Worm (Caenorhabditis elegans): Measurements from ENCODE around the gene ZK1098.6.

DNA sequence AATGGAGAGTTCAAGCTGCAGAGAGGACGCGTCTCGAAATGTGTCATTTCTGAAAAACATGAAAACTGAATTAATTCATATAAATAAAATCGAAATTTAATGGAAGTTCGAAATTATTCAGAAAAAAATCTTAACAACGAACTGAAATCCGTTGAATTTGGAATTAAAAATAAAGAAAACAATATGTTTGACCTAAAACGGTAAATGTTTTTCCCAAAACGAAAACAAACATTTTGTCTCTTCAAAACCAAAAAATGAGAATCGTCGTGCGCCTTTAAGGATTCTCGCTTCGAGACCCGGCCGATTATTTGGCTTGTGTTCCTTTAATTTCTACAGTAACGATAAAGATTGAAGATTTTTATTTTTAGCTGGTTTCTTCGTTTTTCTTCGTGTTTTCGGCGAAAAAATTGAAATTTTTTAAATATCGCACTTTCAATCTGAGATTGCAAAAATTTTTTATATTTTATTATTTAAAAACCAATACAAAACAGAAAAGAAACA lies 32.5 kb downstream of the ZK1098.6 start, which contains the start of gene C48B4.7:
- no peak for TF ChIP-seq ceh-2 (tag; optimal IDR thresholded peaks at IDR 0.05)
- TF ChIP-seq nhr-11 (tag; optimal IDR thresholded peaks at IDR 0.05): no peak
- TF ChIP-seq ceh-31 (tag; optimal IDR thresholded peaks at IDR 0.05): no peak
- TF ChIP-seq nfya-1 (tag; optimal IDR thresholded peaks at IDR 0.05): no peak
- no peak for TF ChIP-seq fkh-10 (GFP tag; optimal IDR thresholded peaks at IDR 0.05)
- no peak for TF ChIP-seq K09A11.1 (tag; optimal IDR thresholded peaks at IDR 0.05; ENCODE audit: insufficient read depth)
- TF ChIP-seq unc-3 (GFP tag; conservative IDR thresholded peaks at IDR 0.05): no peak
- TF ChIP-seq unc-3 (tag; optimal IDR thresholded peaks at IDR 0.05): no peak

All from whole organism, late embryonic.